Fruit fly (Drosophila melanogaster) ovary, adult (tissue): ENCODE measurements around the gene yrt.
A peak's percentile ranks its signal among the peaks of the same experiment; 100 is the strongest.

ENCODE experiments used
- CG17801 ChIP-seq: fragments of 200-800 bp; optimal IDR thresholded peaks from 2 replicates; lab custom pipeline; 2019; ENCODE audit warnings: missing biosample characterization, mild to moderate bottlenecking, missing genetic modification characterization, moderate library complexity; ENCODE audit not compliant: partially characterized antibody

Gene yrt

dm6 chr3R:13434325-13435168 is at the start of gene yrt:
TSS of gene yrt (minus strand) at chr3R:13434984.
- TF ChIP-seq CG17801: no peak

- TF ChIP-seq CG17801: no peak
Observed at dm6 chr3R:13482283-13482682, 47.5 kb upstream of the yrt start.

- no peak for TF ChIP-seq CG17801
Observed at dm6 chr3R:13471329-13471728, 36.5 kb upstream of the yrt start.

- TF ChIP-seq CG17801: no peak
Observed at dm6 chr3R:13469246-13469645, 34.5 kb upstream of the yrt start.

- TF ChIP-seq CG17801: no peak
Observed at dm6 chr3R:13465705-13466608, 31.2 kb upstream of the yrt start.

- TF ChIP-seq CG17801: no peak
Observed at dm6 chr3R:13453955-13454354, 19.2 kb upstream of the yrt start.

- TF ChIP-seq CG17801: no peak
Observed at dm6 chr3R:13452851-13453255, 18.1 kb upstream of the yrt start.

dm6 chr3R:13452261-13452660 is 17.5 kb upstream of the yrt start:
- no peak for TF ChIP-seq CG17801

- TF ChIP-seq CG17801: no peak
Observed at dm6 chr3R:13450338-13450737, 15.6 kb upstream of the yrt start, which contains the start of gene side-IV. TSS of gene side-IV (plus strand) at chr3R:13450590.

dm6 chr3R:13448354-13448753 is 13.6 kb upstream of the yrt start:
- no peak for TF ChIP-seq CG17801

dm6 chr3R:13446489-13446888 is 11.7 kb upstream of the yrt start:
- TF ChIP-seq CG17801: no peak

dm6 chr3R:13446048-13446447 is 11.3 kb upstream of the yrt start:
- TF ChIP-seq CG17801: no peak

- no peak for TF ChIP-seq CG17801
Observed at dm6 chr3R:13441703-13442102, 6.9 kb upstream of the yrt start.

- no peak for TF ChIP-seq CG17801
Observed at dm6 chr3R:13435836-13436235, 1.1 kb upstream of the yrt start.

dm6 chr3R:13433623-13434022 is 1.2 kb downstream of the yrt start:
- TF ChIP-seq CG17801: peak; percentile 95

dm6 chr3R:13428341-13429040 is 6.3 kb downstream of the yrt start:
- TF ChIP-seq CG17801: no peak
